Worm (Caenorhabditis elegans): ENCODE data around the gene pals-24.

Gene pals-24

ce11 chrIII:149132-149531 lies 28.9 kb downstream of the pals-24 start:
- TF ChIP-seq ceh-43 (GFP tag; optimal IDR thresholded peaks at IDR 0.05) (no peak), elt-1 (tag; optimal IDR thresholded peaks at IDR 0.05; ENCODE audit: borderline replicate concordance, insufficient read depth) (no peak), drap-1 (GFP tag; optimal IDR thresholded peaks at IDR 0.05) (no peak), unc-62 (GFP tag; optimal IDR thresholded peaks at IDR 0.05) (no peak), elt-3 (tag; optimal IDR thresholded peaks at IDR 0.05) (no peak), M03D4.4 (tag; optimal IDR thresholded peaks at IDR 0.05) (no peak), blmp-1 (tag; optimal IDR thresholded peaks at IDR 0.05) (no peak), lsy-2 (tag; optimal IDR thresholded peaks at IDR 0.05) (no peak), zip-8 (tag; optimal IDR thresholded peaks at IDR 0.05) (no peak), nhr-12 (tag; optimal IDR thresholded peaks at IDR 0.05) (no peak)

- TF ChIP-seq pha-4 (tag; optimal IDR thresholded peaks at IDR 0.05) (no peak), zip-8 (tag; optimal IDR thresholded peaks at IDR 0.05) (no peak), M03D4.4 (tag; optimal IDR thresholded peaks at IDR 0.05) (no peak), lin-32 (GFP tag; optimal IDR thresholded peaks at IDR 0.05) (no peak), blmp-1 (tag; optimal IDR thresholded peaks at IDR 0.05) (no peak), lin-13 (tag; optimal IDR thresholded peaks at IDR 0.05) (no peak), flh-1 (GFP tag; optimal IDR thresholded peaks at IDR 0.05) (no peak), mab-5 (tag; optimal IDR thresholded peaks at IDR 0.05) (no peak), tbx-8 (GFP tag; optimal IDR thresholded peaks at IDR 0.05) (no peak), nhr-12 (tag; optimal IDR thresholded peaks at IDR 0.05) (no peak), snpc-4 (tag; optimal IDR thresholded peaks at IDR 0.05) (no peak), ces-1 (GFP tag; optimal IDR thresholded peaks at IDR 0.05) (no peak), ceh-39 (tag; optimal IDR thresholded peaks at IDR 0.05) (no peak), nhr-2 (tag; optimal IDR thresholded peaks at IDR 0.05) (no peak), lsy-2 (tag; optimal IDR thresholded peaks at IDR 0.05) (no peak), bed-3 (GFP tag; optimal IDR thresholded peaks at IDR 0.05) (no peak)
Observed at ce11 chrIII:151084-151483, 30.8 kb downstream of the pals-24 start.

- TF ChIP-seq elt-3 (tag; optimal IDR thresholded peaks at IDR 0.05): peak; percentile 70
- no peak for TF ChIP-seq nhr-2 (tag; optimal IDR thresholded peaks at IDR 0.05)
Observed at ce11 chrIII:154168-154567, 33.9 kb downstream of the pals-24 start.

- TF ChIP-seq M03D4.4 (tag; optimal IDR thresholded peaks at IDR 0.05): no peak
- TF ChIP-seq nhr-12 (tag; optimal IDR thresholded peaks at IDR 0.05): no peak
- no peak for TF ChIP-seq lin-32 (GFP tag; optimal IDR thresholded peaks at IDR 0.05)
- TF ChIP-seq unc-62 (GFP tag; optimal IDR thresholded peaks at IDR 0.05): no peak
- TF ChIP-seq tbx-8 (GFP tag; optimal IDR thresholded peaks at IDR 0.05): no peak
- TF ChIP-seq zip-8 (tag; optimal IDR thresholded peaks at IDR 0.05): no peak
- no peak for TF ChIP-seq snpc-4 (tag; optimal IDR thresholded peaks at IDR 0.05)
- TF ChIP-seq flh-1 (GFP tag; optimal IDR thresholded peaks at IDR 0.05): no peak
- no peak for TF ChIP-seq cnd-1 (tag; optimal IDR thresholded peaks at IDR 0.05)
- TF ChIP-seq blmp-1 (tag; optimal IDR thresholded peaks at IDR 0.05): no peak
- TF ChIP-seq unc-120 (tag; optimal IDR thresholded peaks at IDR 0.05; ENCODE audit: poor library complexity, severe bottlenecking): no peak
- TF ChIP-seq elt-3 (tag; optimal IDR thresholded peaks at IDR 0.05): no peak
Observed at ce11 chrIII:156645-157044, 36.4 kb downstream of the pals-24 start, which contains the start of the genes zig-13 and ver-1. Gene zig-13 (minus strand): TSS chrIII:156745. Gene ver-1 (plus strand): TSS chrIII:156824.

- TF ChIP-seq hlh-1 (tag; optimal IDR thresholded peaks at IDR 0.05): no peak
- TF ChIP-seq nhr-237 (tag; optimal IDR thresholded peaks at IDR 0.05): no peak
- no peak for TF ChIP-seq unc-120 (tag; optimal IDR thresholded peaks at IDR 0.05; ENCODE audit: poor library complexity, severe bottlenecking)
- no peak for TF ChIP-seq bed-3 (GFP tag; optimal IDR thresholded peaks at IDR 0.05)
- TF ChIP-seq cnd-1 (tag; optimal IDR thresholded peaks at IDR 0.05): no peak
- TF ChIP-seq nhr-12 (tag; optimal IDR thresholded peaks at IDR 0.05): no peak
- TF ChIP-seq sem-2 (GFP tag; optimal IDR thresholded peaks at IDR 0.05): no peak
- no peak for TF ChIP-seq ham-2 (GFP tag; optimal IDR thresholded peaks at IDR 0.05)
- TF ChIP-seq lin-32 (GFP tag; optimal IDR thresholded peaks at IDR 0.05): no peak
- no peak for TF ChIP-seq lsy-2 (tag; optimal IDR thresholded peaks at IDR 0.05)
- TF ChIP-seq nhr-28 (tag; optimal IDR thresholded peaks at IDR 0.05): no peak
- no peak for TF ChIP-seq mep-1 (tag; optimal IDR thresholded peaks at IDR 0.05)
- TF ChIP-seq M03D4.4 (tag; optimal IDR thresholded peaks at IDR 0.05): no peak
Observed at ce11 chrIII:157980-158379, 37.7 kb downstream of the pals-24 start.

- TF ChIP-seq snpc-4 (tag; optimal IDR thresholded peaks at IDR 0.05) (no peak), nhr-237 (tag; optimal IDR thresholded peaks at IDR 0.05) (no peak), ceh-43 (GFP tag; optimal IDR thresholded peaks at IDR 0.05) (no peak), lin-32 (GFP tag; optimal IDR thresholded peaks at IDR 0.05) (no peak), flh-1 (GFP tag; optimal IDR thresholded peaks at IDR 0.05) (no peak), nhr-2 (tag; optimal IDR thresholded peaks at IDR 0.05) (no peak), elt-1 (tag; optimal IDR thresholded peaks at IDR 0.05; ENCODE audit: borderline replicate concordance, insufficient read depth) (no peak), pha-4 (tag; optimal IDR thresholded peaks at IDR 0.05) (no peak), blmp-1 (tag; optimal IDR thresholded peaks at IDR 0.05) (no peak), mep-1 (tag; optimal IDR thresholded peaks at IDR 0.05) (no peak), sem-2 (GFP tag; optimal IDR thresholded peaks at IDR 0.05) (no peak), bed-3 (GFP tag; optimal IDR thresholded peaks at IDR 0.05) (no peak), elt-3 (tag; optimal IDR thresholded peaks at IDR 0.05) (no peak), tbx-8 (GFP tag; optimal IDR thresholded peaks at IDR 0.05) (no peak), nhr-76 (tag; optimal IDR thresholded peaks at IDR 0.05) (no peak), mab-5 (tag; optimal IDR thresholded peaks at IDR 0.05) (no peak), mls-2 (tag; optimal IDR thresholded peaks at IDR 0.05) (no peak), lsy-2 (tag; optimal IDR thresholded peaks at IDR 0.05) (no peak), cnd-1 (tag; optimal IDR thresholded peaks at IDR 0.05) (no peak)
Observed at ce11 chrIII:159149-159548, 38.9 kb downstream of the pals-24 start.
